Worm (Caenorhabditis elegans) whole organism, early embryonic: ENCODE results near the gene mlt-3.

Experiments used
- B0310.2 ChIP-seq: sonication (generic microtip); optimal IDR thresholded peaks from 2 replicates; lab custom pipeline; 2016; ENCODE audit warnings: mild to moderate bottlenecking, missing genetic modification characterization, missing compliant biosample characterization
- F13C5.2 ChIP-seq: sonication (generic microtip); optimal IDR thresholded peaks from 2 replicates; lab custom pipeline; 2017; ENCODE audit warnings: mild to moderate bottlenecking, missing genetic modification characterization, inconsistent platforms, missing compliant biosample characterization
- ama-1 ChIP-seq: fragments of 150-350 bp; optimal IDR thresholded peaks from 2 replicates; lab custom pipeline; 2014
- ceh-13 ChIP-seq: fragments of 200-800 bp; sonication (Bioruptor generic); optimal IDR thresholded peaks from 2 replicates; lab custom pipeline; 2018; ENCODE audit warnings: mild to moderate bottlenecking, missing genetic modification characterization, missing compliant biosample characterization
- ceh-36 ChIP-seq: sonication (generic microtip); optimal IDR thresholded peaks from 2 replicates; lab custom pipeline; 2016; ENCODE audit warnings: missing genetic modification characterization, inconsistent platforms, missing compliant biosample characterization
- ets-7 ChIP-seq: sonication (generic microtip); optimal IDR thresholded peaks from 2 replicates; lab custom pipeline; 2016; ENCODE audit warnings: missing genotype, missing genetic modification characterization, missing compliant biosample characterization
- flt-1 ChIP-seq: fragments of 200-800 bp; sonication (Bioruptor generic); IDR thresholded peaks from 2 replicates; pipeline ENCODE4 v1.3.6; 2022; ENCODE audit warnings: missing genetic modification characterization, missing compliant biosample characterization
- hmbx-1 ChIP-seq: sonication (generic microtip); optimal IDR thresholded peaks from 2 replicates; lab custom pipeline; 2016; ENCODE audit warnings: mild to moderate bottlenecking, missing genetic modification characterization, missing compliant biosample characterization
- hnd-1 ChIP-seq: sonication (generic microtip); optimal IDR thresholded peaks from 2 replicates; lab custom pipeline; 2016; ENCODE audit warnings: missing genetic modification characterization, missing compliant biosample characterization
- tbx-11 ChIP-seq: fragments of 200-800 bp; sonication (Bioruptor generic); IDR thresholded peaks from 2 replicates; pipeline ENCODE4 v1.3.6; 2022; ENCODE audit warnings: missing genetic modification characterization, missing compliant biosample characterization
- tbx-37 ChIP-seq: fragments of 200-800 bp; sonication (Bioruptor generic); conservative IDR thresholded peaks from 2 replicates; pipeline ENCODE4 v1.3.6; 2022; ENCODE audit warnings: missing genetic modification reagents, missing genetic modification characterization, missing compliant biosample characterization
- tra-4 ChIP-seq: sonication (generic microtip); optimal IDR thresholded peaks from 2 replicates; lab custom pipeline; 2017; ENCODE audit warnings: missing genetic modification characterization, missing compliant biosample characterization

DNA sequence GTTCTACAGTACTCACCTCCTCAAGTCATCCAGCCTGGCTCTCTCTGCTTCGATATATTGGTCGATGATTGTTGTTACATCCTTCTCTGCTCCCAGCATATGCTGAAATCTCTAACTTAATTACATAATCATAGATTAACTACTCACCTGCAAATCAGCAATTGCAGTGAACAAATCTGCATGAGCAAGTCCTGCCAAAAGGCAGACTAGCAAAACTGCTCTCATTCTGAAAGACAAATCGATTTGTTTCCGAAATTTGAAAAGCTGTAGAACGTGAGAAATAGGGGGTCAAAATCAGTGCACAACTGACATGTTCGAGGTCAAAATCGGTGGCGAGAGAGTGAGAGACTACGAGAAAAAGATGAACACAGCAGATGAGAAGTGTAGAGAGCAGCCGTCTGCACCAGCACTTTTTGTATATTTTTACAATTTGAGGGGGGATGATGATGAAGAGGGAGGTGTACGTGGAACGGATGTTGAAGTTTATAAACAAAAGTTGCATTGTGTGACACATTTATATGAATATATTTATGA, 11.1 kb downstream of the mlt-3 start, which contains the start of gene phy-2:
- TF ChIP-seq hnd-1 (tag; lab: Kevin White, UChicago) (no peak), ceh-13 (no peak), ceh-36 (tag; lab: Kevin White, UChicago) (no peak), ama-1 (lab: Kevin White, UChicago) (no peak), tbx-11 (no peak), flt-1 (GFP tag; lab: Robert Waterston, UW) (no peak), F13C5.2 (tag; lab: Kevin White, UChicago) (no peak), hmbx-1 (tag; lab: Kevin White, UChicago) (no peak), ets-7 (tag; lab: Kevin White, UChicago) (no peak), B0310.2 (tag; lab: Kevin White, UChicago) (no peak), tbx-37 (GFP tag; lab: Robert Waterston, UW) (no peak), tra-4 (no peak)
